Worm (Caenorhabditis elegans) whole organism, late embryonic: Measurements from ENCODE around the gene ZK353.4.

ENCODE experiments used
- C38D4.7 ChIP-seq: fragments of 200-800 bp; sonication (Bioruptor generic); optimal IDR thresholded peaks from 2 replicates; lab custom pipeline; 2018; ENCODE audit warnings: mild to moderate bottlenecking, missing genetic modification characterization, moderate library complexity, missing compliant biosample characterization
- F13H6.1 ChIP-seq: sonication (generic microtip); optimal IDR thresholded peaks from 2 replicates; lab custom pipeline; 2016; ENCODE audit warnings: missing genetic modification characterization, missing compliant biosample characterization
- K02D7.2 ChIP-seq: sonication (generic microtip); optimal IDR thresholded peaks from 2 replicates; lab custom pipeline; 2017; ENCODE audit warnings: mild to moderate bottlenecking, missing genetic modification characterization, missing compliant biosample characterization
- Y22D7AL.16 ChIP-seq: sonication (generic microtip); optimal IDR thresholded peaks from 2 replicates; lab custom pipeline; 2016; ENCODE audit warnings: missing genetic modification characterization, missing compliant biosample characterization
- ama-1 ChIP-seq: fragments of 150-350 bp; optimal IDR thresholded peaks from 2 replicates; lab custom pipeline; 2014
- ceh-14 ChIP-seq: sonication (generic microtip); optimal IDR thresholded peaks from 2 replicates; lab custom pipeline; 2016; ENCODE audit warnings: missing genotype, missing genetic modification characterization, missing compliant biosample characterization
- ceh-18 ChIP-seq: sonication (generic microtip); optimal IDR thresholded peaks from 2 replicates; lab custom pipeline; 2016; ENCODE audit warnings: missing genetic modification characterization, missing compliant biosample characterization
- ceh-19 ChIP-seq: fragments of 200-800 bp; sonication (Bioruptor generic); optimal IDR thresholded peaks from 2 replicates; lab custom pipeline; 2018; ENCODE audit warnings: mild to moderate bottlenecking, missing genetic modification characterization, missing compliant biosample characterization
- ceh-2 ChIP-seq: sonication (generic microtip); optimal IDR thresholded peaks from 2 replicates; lab custom pipeline; 2016; ENCODE audit warnings: missing genotype, missing genetic modification characterization, missing compliant biosample characterization
- ceh-22 ChIP-seq: sonication (generic microtip); optimal IDR thresholded peaks from 2 replicates; lab custom pipeline; 2017; ENCODE audit warnings: missing biosample characterization, missing genetic modification characterization
- ceh-24 ChIP-seq: sonication (generic microtip); optimal IDR thresholded peaks from 2 replicates; lab custom pipeline; 2016; ENCODE audit warnings: mild to moderate bottlenecking, missing genetic modification characterization, missing compliant biosample characterization
- ceh-30 ChIP-seq: fragments of 150-350 bp; optimal IDR thresholded peaks from 2 replicates; lab custom pipeline; 2014; ENCODE audit warnings: missing biosample characterization, missing genetic modification characterization
- ceh-31 ChIP-seq: sonication (generic microtip); optimal IDR thresholded peaks from 2 replicates; lab custom pipeline; 2016; ENCODE audit warnings: missing genetic modification characterization, missing compliant biosample characterization
- ceh-45 ChIP-seq: fragments of 200-800 bp; sonication (Bioruptor generic); IDR thresholded peaks from 2 replicates; pipeline ENCODE4 v1.3.6; 2022; ENCODE audit warnings: missing genetic modification reagents, missing genetic modification characterization, missing compliant biosample characterization
- ceh-48 ChIP-seq: sonication (generic microtip); optimal IDR thresholded peaks from 2 replicates; lab custom pipeline; 2016; ENCODE audit warnings: missing genetic modification characterization, inconsistent platforms, missing compliant biosample characterization
- ceh-9 ChIP-seq: sonication (generic microtip); optimal IDR thresholded peaks from 2 replicates; lab custom pipeline; 2016; ENCODE audit warnings: mild to moderate bottlenecking, missing genetic modification characterization, inconsistent platforms, missing compliant biosample characterization
- che-1 ChIP-seq: sonication (generic microtip); optimal IDR thresholded peaks from 2 replicates; lab custom pipeline; 2016; ENCODE audit warnings: mild to moderate bottlenecking, missing genetic modification characterization, missing compliant biosample characterization
- dmd-4 ChIP-seq: sonication (generic microtip); optimal IDR thresholded peaks from 2 replicates; lab custom pipeline; 2016; ENCODE audit warnings: borderline replicate concordance, missing genetic modification characterization, missing compliant biosample characterization
- elt-2 ChIP-seq: sonication (generic microtip); optimal IDR thresholded peaks from 2 replicates; lab custom pipeline; 2016; ENCODE audit warnings: missing genetic modification reagents, missing genetic modification characterization, missing compliant biosample characterization
- elt-4 ChIP-seq: sonication (generic microtip); optimal IDR thresholded peaks from 2 replicates; lab custom pipeline; 2016; ENCODE audit warnings: missing genetic modification characterization, missing compliant biosample characterization
- ets-4 ChIP-seq: sonication (generic microtip); optimal IDR thresholded peaks from 2 replicates; lab custom pipeline; 2016; ENCODE audit warnings: missing genetic modification characterization, missing compliant biosample characterization
- eyg-1 ChIP-seq: sonication (generic microtip); optimal IDR thresholded peaks from 2 replicates; lab custom pipeline; 2016; ENCODE audit warnings: missing genotype, missing genetic modification characterization, missing compliant biosample characterization
- fax-1 ChIP-seq: sonication (generic microtip); optimal IDR thresholded peaks from 2 replicates; lab custom pipeline; 2016; ENCODE audit warnings: missing genotype, missing genetic modification characterization, missing compliant biosample characterization
- fkh-10 ChIP-seq: fragments of 150-350 bp; optimal IDR thresholded peaks from 2 replicates; lab custom pipeline; 2014; ENCODE audit warnings: missing biosample characterization, missing genetic modification reagents, missing genetic modification characterization
- fkh-6 ChIP-seq: sonication (generic microtip); optimal IDR thresholded peaks from 2 replicates; lab custom pipeline; 2016; ENCODE audit warnings: missing genetic modification characterization, missing compliant biosample characterization
- hlh-15 ChIP-seq: sonication (generic microtip); optimal IDR thresholded peaks from 2 replicates; lab custom pipeline; 2016; ENCODE audit warnings: missing genetic modification characterization, missing compliant biosample characterization
- hlh-6 ChIP-seq: sonication (generic microtip); optimal IDR thresholded peaks from 2 replicates; lab custom pipeline; 2016; ENCODE audit warnings: missing genotype, missing genetic modification characterization, missing compliant biosample characterization
- lim-6 ChIP-seq: sonication (generic microtip); optimal IDR thresholded peaks from 2 replicates; lab custom pipeline; 2016; ENCODE audit warnings: missing genetic modification characterization, missing compliant biosample characterization
- lin-11 ChIP-seq: fragments of 200-800 bp; sonication (Bioruptor generic); optimal IDR thresholded peaks from 2 replicates; lab custom pipeline; 2018; ENCODE audit warnings: mild to moderate bottlenecking, missing genetic modification characterization, missing compliant biosample characterization
- mec-3 ChIP-seq: sonication (generic microtip); optimal IDR thresholded peaks from 2 replicates; lab custom pipeline; 2016; ENCODE audit warnings: borderline replicate concordance, missing genetic modification characterization, missing compliant biosample characterization
- nfya-1 ChIP-seq: sonication (generic microtip); optimal IDR thresholded peaks from 2 replicates; lab custom pipeline; 2017; ENCODE audit warnings: missing genetic modification characterization, mild to moderate bottlenecking, missing compliant biosample characterization, antibody characterized with exemption, moderate library complexity
- nhr-11 ChIP-seq: fragments of 150-350 bp; optimal IDR thresholded peaks from 2 replicates; lab custom pipeline; 2014; ENCODE audit warnings: missing biosample characterization, missing genetic modification characterization
- nhr-232 ChIP-seq: sonication (generic microtip); optimal IDR thresholded peaks from 2 replicates; lab custom pipeline; 2016; ENCODE audit warnings: missing genetic modification characterization, missing compliant biosample characterization
- odd-2 ChIP-seq: sonication (generic microtip); optimal IDR thresholded peaks from 2 replicates; lab custom pipeline; 2017; ENCODE audit warnings: antibody characterized with exemption, mild to moderate bottlenecking, missing genetic modification characterization, missing compliant biosample characterization
- pag-3 ChIP-seq: sonication (generic microtip); optimal IDR thresholded peaks from 2 replicates; lab custom pipeline; 2016; ENCODE audit warnings: missing compliant biosample characterization, missing genetic modification characterization, borderline replicate concordance
- pat-9 ChIP-seq: fragments of 200-800 bp; sonication (Bioruptor generic); optimal IDR thresholded peaks from 2 replicates; lab custom pipeline; 2018; ENCODE audit warnings: mild to moderate bottlenecking, missing genetic modification characterization, moderate library complexity, missing compliant biosample characterization
- pax-1 ChIP-seq: fragments of 150-350 bp; optimal IDR thresholded peaks from 2 replicates; lab custom pipeline; 2014; ENCODE audit warnings: missing biosample characterization, missing genetic modification characterization
- pha-4 ChIP-seq: fragments of 150-350 bp; optimal IDR thresholded peaks from 2 replicates; lab custom pipeline; 2018; ENCODE audit warnings: missing biosample characterization, missing genetic modification reagents, missing genetic modification characterization
- pqm-1 ChIP-seq: sonication (generic microtip); optimal IDR thresholded peaks from 2 replicates; lab custom pipeline; 2016; ENCODE audit warnings: missing genetic modification characterization, missing compliant biosample characterization
- sdc-2 ChIP-seq: sonication (generic microtip); optimal IDR thresholded peaks from 2 replicates; lab custom pipeline; 2016; ENCODE audit warnings: missing genotype, missing genetic modification characterization, missing compliant biosample characterization
- sox-2 ChIP-seq: fragments of 200-800 bp; sonication (Bioruptor generic); IDR thresholded peaks from 2 replicates; pipeline ENCODE4 v1.3.6; 2022; ENCODE audit warnings: missing genetic modification reagents, missing genetic modification characterization, missing compliant biosample characterization
- sox-4 ChIP-seq: sonication (generic microtip); optimal IDR thresholded peaks from 2 replicates; lab custom pipeline; 2017; ENCODE audit warnings: mild to moderate bottlenecking, missing genetic modification characterization, inconsistent platforms, missing compliant biosample characterization
- syd-9 ChIP-seq: sonication (generic microtip); optimal IDR thresholded peaks from 2 replicates; lab custom pipeline; 2016; ENCODE audit warnings: mild to moderate bottlenecking, missing genetic modification characterization, moderate library complexity, missing compliant biosample characterization
- unc-3 ChIP-seq, 2 experiments: fragments of 200-800 bp in 1 of 2; sonication (Bioruptor generic) in 1 of 2; sonication (generic microtip) in 1 of 2; conservative IDR thresholded peaks in 1 of 2; optimal IDR thresholded peaks in 1 of 2; 2 replicates each; pipeline versions ENCODE4 v1.3.6 to Lab custom; 2016 to 2022; ENCODE audit warnings: missing compliant biosample characterization in 2 of 2, missing genetic modification characterization in 2 of 2, missing genetic modification reagents in 1 of 2
- unc-42 ChIP-seq: sonication (generic microtip); optimal IDR thresholded peaks from 2 replicates; lab custom pipeline; 2016; ENCODE audit warnings: missing genotype, missing genetic modification characterization, missing compliant biosample characterization
- unc-55 ChIP-seq: sonication (generic microtip); optimal IDR thresholded peaks from 2 replicates; lab custom pipeline; 2017; ENCODE audit warnings: missing biosample characterization, missing genetic modification reagents, missing genetic modification characterization
- unc-86 ChIP-seq: sonication (generic microtip); optimal IDR thresholded peaks from 2 replicates; lab custom pipeline; 2016; ENCODE audit warnings: missing genetic modification characterization, missing compliant biosample characterization
- zip-5 ChIP-seq: sonication (generic microtip); optimal IDR thresholded peaks from 2 replicates; lab custom pipeline; 2016; ENCODE audit warnings: missing genetic modification characterization, missing compliant biosample characterization

The ZK353.4 gene

ce11 chrIII:8417968-8418267, 28.5 kb upstream of the ZK353.4 start, which contains the start of gene sor-1:
Gene sor-1 (plus strand): TSS chrIII:8418168.
- TF ChIP-seq hlh-6 (tag; lab: Kevin White, UChicago) (no peak), fax-1 (tag; lab: Kevin White, UChicago) (no peak), pat-9 (tag; lab: Kevin White, UChicago) (no peak), elt-4 (no peak), nfya-1 (tag; lab: Kevin White, UChicago) (no peak), sox-4 (no peak), ceh-18 (tag; lab: Kevin White, UChicago) (no peak), ceh-19 (GFP tag; lab: Kevin White, UChicago) (no peak), ceh-30 (tag; lab: Kevin White, UChicago) (no peak), ceh-31 (no peak), Y22D7AL.16 (tag; lab: Kevin White, UChicago) (no peak), nhr-232 (tag; lab: Kevin White, UChicago) (no peak), pag-3 (tag; lab: Kevin White, UChicago) (no peak), C38D4.7 (no peak), ceh-24 (tag; lab: Kevin White, UChicago) (no peak), nhr-11 (tag; lab: Kevin White, UChicago) (no peak), che-1 (tag; lab: Kevin White, UChicago) (no peak), fkh-10 (no peak), ama-1 (lab: Kevin White, UChicago) (no peak)

- TF ChIP-seq unc-86 (tag; lab: Kevin White, UChicago) (no peak), hlh-6 (tag; lab: Kevin White, UChicago) (no peak), lim-6 (no peak), nfya-1 (tag; lab: Kevin White, UChicago) (peak; percentile 100), pha-4 (tag; lab: Kevin White, UChicago) (no peak), sox-2 (GFP tag; lab: Robert Waterston, UW) (peak; percentile 61), lin-11 (tag; lab: Kevin White, UChicago) (no peak), ceh-14 (tag; lab: Kevin White, UChicago) (no peak), eyg-1 (tag; lab: Kevin White, UChicago) (peak; percentile 70), zip-5 (tag; lab: Kevin White, UChicago) (no peak), C38D4.7 (no peak), pat-9 (tag; lab: Kevin White, UChicago) (peak; percentile 2), ceh-24 (tag; lab: Kevin White, UChicago) (no peak), ceh-9 (no peak), fkh-6 (tag; lab: Kevin White, UChicago) (no peak), unc-55 (GFP tag; lab: Kevin White, UChicago) (peak; percentile 98), mec-3 (tag; lab: Kevin White, UChicago) (no peak), pqm-1 (no peak), syd-9 (tag; lab: Kevin White, UChicago) (peak; percentile 76), Y22D7AL.16 (tag; lab: Kevin White, UChicago) (peak; percentile 6), hlh-15 (tag; lab: Kevin White, UChicago) (no peak), ceh-22 (peak; percentile 87), dmd-4 (peak; percentile 1), ceh-18 (tag; lab: Kevin White, UChicago) (peak; percentile 98), che-1 (tag; lab: Kevin White, UChicago) (no peak), ets-4 (peak; percentile 50), unc-3 (GFP tag; conservative IDR thresholded peaks at IDR 0.05; lab: Robert Waterston, UW) (no peak), unc-3 (tag; optimal IDR thresholded peaks at IDR 0.05; lab: Kevin White, UChicago) (peak; percentile 1), ceh-31 (peak; percentile 95), odd-2 (tag; lab: Kevin White, UChicago) (no peak), ceh-2 (peak; percentile 41), F13H6.1 (tag; lab: Kevin White, UChicago) (peak; percentile 48), elt-4 (no peak), unc-42 (tag; lab: Kevin White, UChicago) (peak; percentile 78), ceh-45 (GFP tag; lab: Robert Waterston, UW) (no peak), elt-2 (tag; lab: Kevin White, UChicago) (peak; percentile 35), pax-1 (tag; lab: Kevin White, UChicago) (no peak), sdc-2 (tag; lab: Kevin White, UChicago) (peak; percentile 25), K02D7.2 (tag; lab: Kevin White, UChicago) (no peak), ama-1 (lab: Kevin White, UChicago) (no peak), sox-4 (no peak), ceh-48 (peak; percentile 66), nhr-232 (tag; lab: Kevin White, UChicago) (no peak)
Measured at ce11 chrIII:8417192-8417967, 27.9 kb upstream of the ZK353.4 start.
